Worm (Caenorhabditis elegans): ENCODE results near the gene F23H11.4.

DNA sequence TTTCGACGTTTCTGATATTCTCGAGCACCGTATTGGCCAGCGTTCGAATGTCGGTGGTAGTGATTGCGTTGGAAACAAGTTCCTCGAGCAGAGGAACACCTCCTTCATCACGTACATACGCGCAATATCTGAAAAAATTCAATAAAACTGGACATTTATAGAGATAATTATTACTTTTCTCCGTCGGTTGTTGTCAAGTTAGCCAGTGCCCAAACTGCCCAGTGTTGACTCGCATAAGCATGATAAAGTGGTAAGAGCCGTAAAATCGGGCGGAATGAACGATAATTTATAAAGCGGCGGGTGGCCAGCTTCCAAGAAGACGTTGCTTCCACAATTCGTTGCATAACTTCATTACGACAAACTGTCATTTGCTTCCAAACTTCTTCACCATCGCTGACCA is 23.7 kb downstream of the F23H11.4 start:
- TF ChIP-seq pha-4 (tag; optimal IDR thresholded peaks at IDR 0.05) (no peak), K02D7.2 (tag; optimal IDR thresholded peaks at IDR 0.05) (no peak), tbx-2 (tag; optimal IDR thresholded peaks at IDR 0.05) (no peak), pha-2 (tag; optimal IDR thresholded peaks at IDR 0.05) (no peak), mec-3 (tag; optimal IDR thresholded peaks at IDR 0.05; ENCODE audit: borderline replicate concordance) (no peak)

Data from whole organism, late embryonic.